Worm (Caenorhabditis elegans): Measurements from ENCODE around the gene T01C3.11.

T01C3.11 gene

DNA sequence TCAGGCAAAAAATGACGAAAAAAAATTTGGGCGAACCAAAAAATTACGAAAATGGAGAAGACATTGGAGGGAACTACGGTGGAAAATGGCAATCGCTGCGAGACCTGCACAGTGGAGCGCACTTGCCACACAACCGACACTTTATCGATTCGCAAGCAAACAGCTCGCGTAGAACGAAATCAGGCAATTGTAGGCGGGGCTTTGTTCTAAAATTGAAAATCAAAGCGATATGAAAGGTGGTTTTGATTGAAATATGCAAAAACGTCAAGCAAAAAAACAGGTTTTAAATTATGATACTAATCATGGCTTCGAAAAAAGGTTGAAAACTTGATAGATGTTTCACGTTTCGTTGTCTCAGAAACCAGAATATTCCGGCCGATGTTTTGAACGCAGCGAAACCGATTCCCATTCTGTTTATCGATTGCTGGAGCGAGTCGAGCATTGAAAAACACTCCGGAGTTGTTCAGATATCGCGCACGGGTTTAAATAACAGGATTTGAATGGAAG, 2.9 kb downstream of the T01C3.11 start, which contains the start of the genes fib-1 and mut-15 (continued):
- TF ChIP-seq egl-43 (GFP tag; IDR thresholded peaks at IDR 0.05) (0 out of 2 replicates have a peak, but pooled peaks have one; percentile 45), tra-1 (GFP tag; IDR thresholded peaks at IDR 0.05) (peak; percentile 67), lin-1 (GFP tag; IDR thresholded peaks at IDR 0.05) (no peak), unc-39 (tag; optimal IDR thresholded peaks at IDR 0.05) (no peak), fkh-10 (GFP tag; optimal IDR thresholded peaks at IDR 0.05) (peak; percentile 86), ceh-20 (GFP tag; IDR thresholded peaks at IDR 0.05) (peak; percentile 86), pha-4 (GFP tag; IDR thresholded peaks at IDR 0.05) (peak; percentile 63; the same call in 1 of the 2 replicates), pha-4 (tag; optimal IDR thresholded peaks at IDR 0.05) (peak; percentile 27), nhr-41 (GFP tag; IDR thresholded peaks at IDR 0.05) (no peak), dpl-1 (GFP tag; optimal IDR thresholded peaks at IDR 0.05) (peak; percentile 81), Y105C5A.15 (GFP tag; IDR thresholded peaks at IDR 0.05) (no peak), ces-1 (GFP tag; optimal IDR thresholded peaks at IDR 0.05) (no peak), aly-2 (tag; optimal IDR thresholded peaks at IDR 0.05) (no peak), zfp-2 (tag; optimal IDR thresholded peaks at IDR 0.05) (peak; percentile 69), ceh-62 (tag; optimal IDR thresholded peaks at IDR 0.05) (no peak), mdl-1 (tag; optimal IDR thresholded peaks at IDR 0.05) (peak in 1 of 2 experiments; percentile 28)

DNA sequence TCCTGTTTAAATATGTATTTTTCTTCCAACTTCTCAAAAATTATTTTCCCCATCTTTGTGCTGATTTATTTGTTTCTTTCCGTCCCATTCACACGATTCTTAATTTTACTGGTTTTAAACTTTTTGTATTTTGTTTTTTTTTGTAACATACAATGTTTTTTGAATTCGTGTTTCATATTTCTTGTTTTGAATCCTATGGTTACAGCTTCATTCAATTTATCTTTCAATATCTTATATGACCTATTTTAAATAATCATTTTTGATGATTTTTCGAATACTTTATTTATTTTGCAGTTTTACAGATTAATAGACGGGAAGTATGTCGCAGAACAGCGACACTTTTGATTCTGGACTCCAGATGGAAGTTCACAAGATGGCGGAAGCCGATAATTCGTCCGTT, 5.5 kb downstream of the T01C3.11 start, which contains the start of gene hrde-2:
TSS of gene hrde-2 (plus strand) at position 301 of the 400 bp plus-strand sequence.
- TF ChIP-seq spr-3 (GFP tag; optimal IDR thresholded peaks at IDR 0.05) (no peak), ctbp-1 (GFP tag; IDR thresholded peaks at IDR 0.05) (no peak), F37D6.2 (tag; optimal IDR thresholded peaks at IDR 0.05) (no peak), zag-1 (tag; optimal IDR thresholded peaks at IDR 0.05) (no peak), daf-12 (tag; optimal IDR thresholded peaks at IDR 0.05) (no peak), tra-1 (GFP tag; IDR thresholded peaks at IDR 0.05) (no peak), daf-19 (GFP tag; conservative IDR thresholded peaks at IDR 0.05) (no peak)

DNA sequence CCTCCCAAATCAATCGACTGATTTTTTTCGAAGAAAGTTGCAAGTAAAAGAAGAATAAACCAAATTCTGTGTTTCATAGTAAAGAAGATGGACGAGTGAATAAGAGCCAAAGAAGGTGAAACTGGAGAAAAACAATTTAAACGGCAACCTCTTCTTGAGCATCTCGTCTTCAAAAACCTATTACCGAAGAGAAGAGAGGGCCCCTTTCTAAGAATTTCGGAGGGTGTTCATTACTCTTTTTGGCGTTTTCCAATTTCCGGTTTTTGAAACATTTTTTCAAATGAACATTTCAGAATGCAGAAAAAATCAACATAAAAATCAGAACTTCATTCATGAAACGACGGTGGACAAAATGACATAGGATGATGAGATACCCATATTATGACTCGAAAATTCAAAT, 12.2 kb downstream of the T01C3.11 start, which contains the start of gene nmr-2:
TSS of gene nmr-2 (minus strand) at position 101 of the 400 bp plus-strand sequence.
- TF ChIP-seq nhr-111 (GFP tag; optimal IDR thresholded peaks at IDR 0.05), result no peak
- TF ChIP-seq lin-1 (GFP tag; IDR thresholded peaks at IDR 0.05), result no peak
- TF ChIP-seq ama-1 (optimal IDR thresholded peaks at IDR 0.05), result peak; percentile 42

DNA sequence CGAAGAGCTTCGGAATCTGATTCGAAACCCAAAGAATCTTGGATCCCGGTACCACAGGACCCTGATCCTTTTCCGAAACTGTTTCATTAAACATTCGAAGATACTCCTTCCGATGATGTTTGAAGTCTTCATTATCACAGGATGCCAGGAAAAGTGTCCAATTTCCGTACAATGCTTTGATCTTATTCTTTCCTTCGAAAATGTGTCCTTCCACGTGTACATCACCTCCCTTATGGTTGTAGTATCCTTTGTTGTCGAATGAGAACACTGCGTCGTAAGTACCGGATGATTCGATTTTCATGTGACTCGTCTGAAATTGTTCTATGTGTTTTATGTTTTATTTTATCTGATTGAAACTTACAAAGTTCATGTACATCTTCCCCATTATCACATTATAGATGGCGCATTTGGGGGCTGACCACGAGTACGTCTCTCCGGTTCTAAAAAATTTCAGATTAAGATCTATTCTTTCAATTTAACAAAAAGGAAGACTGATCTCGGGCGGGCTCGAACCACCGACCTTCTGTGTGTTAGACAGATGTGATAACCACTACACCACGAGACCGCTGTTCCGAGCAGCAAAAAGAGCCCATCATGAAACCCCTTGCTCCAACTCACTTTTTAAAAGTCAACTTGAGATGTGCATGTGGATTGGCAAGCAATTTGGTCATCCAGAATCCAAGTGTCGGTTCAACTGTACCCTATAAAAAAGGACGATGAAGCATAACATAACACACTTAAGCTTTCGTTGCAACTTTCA, 13.4 kb downstream of the T01C3.11 start:
- TF ChIP-seq dmd-8 (GFP tag; IDR thresholded peaks at IDR 0.05), result peak; percentile 41; the same call in 1 of the 2 replicates
- TF ChIP-seq Y105C5A.15 (GFP tag; IDR thresholded peaks at IDR 0.05), result no peak
- TF ChIP-seq F49E8.2 (tag; optimal IDR thresholded peaks at IDR 0.05; ENCODE audit: borderline replicate concordance), result no peak
- no peak for TF ChIP-seq hif-1 (tag; optimal IDR thresholded peaks at IDR 0.05)
- TF ChIP-seq snpc-1.2 (GFP tag; IDR thresholded peaks at IDR 0.05), result 0 out of 2 replicates have a peak, but pooled peaks have one; percentile 43
- TF ChIP-seq spr-3 (GFP tag; optimal IDR thresholded peaks at IDR 0.05), result no peak
- no peak for TF ChIP-seq mxl-3 (GFP tag; optimal IDR thresholded peaks at IDR 0.05)
- TF ChIP-seq nhr-77 (tag; optimal IDR thresholded peaks at IDR 0.05), result no peak
- 0 out of 2 replicates have a peak, but pooled peaks have one; percentile 14 for TF ChIP-seq nhr-42 (GFP tag; IDR thresholded peaks at IDR 0.05)
- TF ChIP-seq egl-43 (GFP tag; IDR thresholded peaks at IDR 0.05), result no peak; the same call in 1 of the 2 replicates
- no peak for TF ChIP-seq ztf-7 (tag; optimal IDR thresholded peaks at IDR 0.05)
- TF ChIP-seq attf-4 (tag; optimal IDR thresholded peaks at IDR 0.05), result no peak
- TF ChIP-seq dpl-1 (GFP tag; optimal IDR thresholded peaks at IDR 0.05), result no peak
- TF ChIP-seq F26F4.8 (GFP tag; conservative IDR thresholded peaks at IDR 0.05), result no peak
- TF ChIP-seq lin-1 (GFP tag; IDR thresholded peaks at IDR 0.05), result no peak
- TF ChIP-seq lim-7 (GFP tag; IDR thresholded peaks at IDR 0.05), result 0 out of 2 replicates have a peak, but pooled peaks have one; percentile 15
- no peak for TF ChIP-seq ztf-11 (tag; optimal IDR thresholded peaks at IDR 0.05)
- TF ChIP-seq lir-3 (tag; optimal IDR thresholded peaks at IDR 0.05), result no peak
- TF ChIP-seq unc-62 (GFP tag; optimal IDR thresholded peaks at IDR 0.05 in 1 of 2), result peak in 1 of 2 experiments; percentile 60
- no peak for TF ChIP-seq unc-62 (tag; optimal IDR thresholded peaks at IDR 0.05)
- no peak for TF ChIP-seq lin-15B (tag; optimal IDR thresholded peaks at IDR 0.05)
- TF ChIP-seq rbr-2 (tag; optimal IDR thresholded peaks at IDR 0.05), result no peak
- TF ChIP-seq pqm-1 (tag; optimal IDR thresholded peaks at IDR 0.05), result no peak
- no peak for TF ChIP-seq ceh-62 (tag; optimal IDR thresholded peaks at IDR 0.05)
- TF ChIP-seq daf-16 (GFP tag; optimal IDR thresholded peaks at IDR 0.05), result no peak
- TF ChIP-seq daf-16 (tag; optimal IDR thresholded peaks at IDR 0.05), result no peak
- TF ChIP-seq lin-29 (GFP tag; IDR thresholded peaks at IDR 0.05), result no peak
